Fruit fly (Drosophila melanogaster): ENCODE data around the gene CG14088.
A peak's percentile ranks its signal among the peaks of the same experiment; 100 is the strongest.

CG14088 gene

dm6 chr3L:19258199-19258598, 12.2 kb downstream of the CG14088 start:
- TF ChIP-seq Sp1 (GFP tag; optimal IDR thresholded peaks at IDR 0.05) (no peak), sage (GFP tag; optimal IDR thresholded peaks at IDR 0.05) (no peak), GATAd (GFP tag; optimal IDR thresholded peaks at IDR 0.05) (no peak), br (GFP tag; optimal IDR thresholded peaks at IDR 0.05) (no peak), Jra (GFP tag; optimal IDR thresholded peaks at IDR 0.05) (no peak), OdsH (GFP tag; optimal IDR thresholded peaks at IDR 0.05) (no peak), Rel (GFP tag; optimal IDR thresholded peaks at IDR 0.05) (no peak), Rel (tag; optimal IDR thresholded peaks at IDR 0.05) (no peak), CrebA (GFP tag; optimal IDR thresholded peaks at IDR 0.05; ENCODE audit: borderline replicate concordance) (no peak), Vsx2 (GFP tag; optimal IDR thresholded peaks at IDR 0.05; ENCODE audit: partially characterized antibody) (no peak), HLH106 (tag; optimal IDR thresholded peaks at IDR 0.05) (no peak), dmrt93B (GFP tag; optimal IDR thresholded peaks at IDR 0.05) (no peak)

- TF ChIP-seq Hr78 (GFP tag; optimal IDR thresholded peaks at IDR 0.05) (no peak), ey (GFP tag; optimal IDR thresholded peaks at IDR 0.05) (peak; percentile 64), sage (GFP tag; optimal IDR thresholded peaks at IDR 0.05) (no peak), OdsH (GFP tag; optimal IDR thresholded peaks at IDR 0.05) (peak; percentile 66), br (GFP tag; optimal IDR thresholded peaks at IDR 0.05) (peak; percentile 80), foxo (GFP tag; optimal IDR thresholded peaks at IDR 0.05) (peak in 1 of 2 experiments; percentile 72), Dif (GFP tag; optimal IDR thresholded peaks at IDR 0.05; ENCODE audit: partially characterized antibody) (no peak), Myc (optimal IDR thresholded peaks at IDR 0.05) (peak; percentile 98), h (GFP tag; optimal IDR thresholded peaks at IDR 0.05) (peak; percentile 78), Hr83 (GFP tag; optimal IDR thresholded peaks at IDR 0.05; ENCODE audit: poor library complexity, severe bottlenecking) (peak; percentile 36), usp (GFP tag; optimal IDR thresholded peaks at IDR 0.05) (no peak), CrebA (GFP tag; optimal IDR thresholded peaks at IDR 0.05; ENCODE audit: borderline replicate concordance) (no peak), HLH106 (tag; optimal IDR thresholded peaks at IDR 0.05) (peak; percentile 62), psq (GFP tag; optimal IDR thresholded peaks at IDR 0.05) (peak; percentile 54), Dfd (GFP tag; optimal IDR thresholded peaks at IDR 0.05) (no peak), lola (GFP tag; optimal IDR thresholded peaks at IDR 0.05) (no peak), N (GFP tag; optimal IDR thresholded peaks at IDR 0.05) (no peak), woc (GFP tag; optimal IDR thresholded peaks at IDR 0.05) (peak; percentile 90), CG9705 (GFP tag; optimal IDR thresholded peaks at IDR 0.05) (peak; percentile 1), fru (GFP tag; optimal IDR thresholded peaks at IDR 0.05) (peak; percentile 66), brk (GFP tag; optimal IDR thresholded peaks at IDR 0.05) (no peak), rgr (GFP tag; optimal IDR thresholded peaks at IDR 0.05) (peak; percentile 77), pan (optimal IDR thresholded peaks at IDR 0.05) (no peak), Rel (GFP tag; optimal IDR thresholded peaks at IDR 0.05) (no peak), Rel (tag; optimal IDR thresholded peaks at IDR 0.05) (no peak), Jra (GFP tag; optimal IDR thresholded peaks at IDR 0.05) (peak; percentile 74), sv (GFP tag; optimal IDR thresholded peaks at IDR 0.05) (peak; percentile 57), dsf (GFP tag; optimal IDR thresholded peaks at IDR 0.05; ENCODE audit: borderline replicate concordance) (peak; percentile 45), Hnf4 (GFP tag; optimal IDR thresholded peaks at IDR 0.05) (peak; percentile 75), CG32264 (GFP tag; optimal IDR thresholded peaks at IDR 0.05) (no peak), Mio (GFP tag; optimal IDR thresholded peaks at IDR 0.05) (peak; percentile 30)
These were observed 15.6 kb downstream of the CG14088 start, which contains the start of the genes mRpL21 and rept for dm6 chr3L:19254715-19255428. Gene mRpL21 (minus strand): TSS chr3L:19255061. Gene rept (plus strand): TSS chr3L:19255340.

DNA sequence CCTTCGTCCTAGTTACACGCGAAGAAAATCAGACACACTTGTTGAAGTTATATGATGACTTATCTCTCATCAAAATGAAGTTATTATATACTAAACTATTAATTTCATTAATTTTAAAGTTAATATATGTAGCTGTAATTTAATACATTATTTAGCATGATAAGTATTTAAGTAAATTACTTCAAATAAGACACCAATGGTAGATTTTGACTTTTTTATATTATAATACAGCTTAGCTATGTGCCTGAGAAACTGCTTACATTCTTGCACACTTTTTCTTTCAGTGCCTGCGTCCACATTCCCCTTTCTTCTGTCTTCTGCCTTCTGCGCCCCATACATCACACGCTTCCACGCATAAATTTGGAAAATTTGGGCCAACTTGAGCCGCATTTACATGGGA, 18.8 kb downstream of the CG14088 start:
- no peak for TF ChIP-seq usp (GFP tag; optimal IDR thresholded peaks at IDR 0.05)
- no peak for TF ChIP-seq woc (GFP tag; optimal IDR thresholded peaks at IDR 0.05)
- no peak for TF ChIP-seq CrebA (GFP tag; optimal IDR thresholded peaks at IDR 0.05; ENCODE audit: borderline replicate concordance)
- TF ChIP-seq sage (GFP tag; optimal IDR thresholded peaks at IDR 0.05): no peak
- TF ChIP-seq brk (GFP tag; optimal IDR thresholded peaks at IDR 0.05): no peak
- no peak for TF ChIP-seq Mio (GFP tag; optimal IDR thresholded peaks at IDR 0.05)
- TF ChIP-seq N (GFP tag; optimal IDR thresholded peaks at IDR 0.05): no peak
- no peak for TF ChIP-seq Jra (GFP tag; optimal IDR thresholded peaks at IDR 0.05)
- TF ChIP-seq jim (GFP tag; optimal IDR thresholded peaks at IDR 0.05): no peak
- no peak for TF ChIP-seq fru (GFP tag; optimal IDR thresholded peaks at IDR 0.05)
- TF ChIP-seq Hnf4 (GFP tag; optimal IDR thresholded peaks at IDR 0.05): no peak
- TF ChIP-seq sv (GFP tag; optimal IDR thresholded peaks at IDR 0.05): no peak
- TF ChIP-seq foxo (GFP tag; optimal IDR thresholded peaks at IDR 0.05): no peak
- TF ChIP-seq Dfd (GFP tag; optimal IDR thresholded peaks at IDR 0.05): no peak
- no peak for TF ChIP-seq pan (optimal IDR thresholded peaks at IDR 0.05)
